Worm (Caenorhabditis elegans) whole organism, early embryonic: ENCODE results near the gene F01D5.1.
A peak's percentile ranks its signal among the peaks of the same experiment; 100 is the strongest.

ENCODE experiments used
- B0310.2 ChIP-seq: sonication (generic microtip); optimal IDR thresholded peaks from 2 replicates; lab custom pipeline; 2016; ENCODE audit warnings: mild to moderate bottlenecking, missing genetic modification characterization, missing compliant biosample characterization
- F13C5.2 ChIP-seq: sonication (generic microtip); optimal IDR thresholded peaks from 2 replicates; lab custom pipeline; 2017; ENCODE audit warnings: mild to moderate bottlenecking, missing genetic modification characterization, inconsistent platforms, missing compliant biosample characterization
- aly-1 ChIP-seq: sonication (generic microtip); optimal IDR thresholded peaks from 2 replicates; lab custom pipeline; 2016; ENCODE audit warnings: missing genetic modification characterization, missing compliant biosample characterization
- ama-1 ChIP-seq: fragments of 150-350 bp; optimal IDR thresholded peaks from 2 replicates; lab custom pipeline; 2014
- ceh-13 ChIP-seq: fragments of 200-800 bp; sonication (Bioruptor generic); optimal IDR thresholded peaks from 2 replicates; lab custom pipeline; 2018; ENCODE audit warnings: mild to moderate bottlenecking, missing genetic modification characterization, missing compliant biosample characterization
- ceh-36 ChIP-seq: sonication (generic microtip); optimal IDR thresholded peaks from 2 replicates; lab custom pipeline; 2016; ENCODE audit warnings: missing genetic modification characterization, inconsistent platforms, missing compliant biosample characterization
- ets-7 ChIP-seq: sonication (generic microtip); optimal IDR thresholded peaks from 2 replicates; lab custom pipeline; 2016; ENCODE audit warnings: missing genotype, missing genetic modification characterization, missing compliant biosample characterization
- flt-1 ChIP-seq: fragments of 200-800 bp; sonication (Bioruptor generic); IDR thresholded peaks from 2 replicates; pipeline ENCODE4 v1.3.6; 2022; ENCODE audit warnings: missing genetic modification characterization, missing compliant biosample characterization
- hmbx-1 ChIP-seq: sonication (generic microtip); optimal IDR thresholded peaks from 2 replicates; lab custom pipeline; 2016; ENCODE audit warnings: mild to moderate bottlenecking, missing genetic modification characterization, missing compliant biosample characterization
- hmg-4 ChIP-seq: fragments of 200-800 bp; sonication (Bioruptor generic); optimal IDR thresholded peaks from 2 replicates; lab custom pipeline; 2018; ENCODE audit warnings: mild to moderate bottlenecking, missing genetic modification characterization, missing compliant biosample characterization
- scrt-1 ChIP-seq: fragments of 200-800 bp; sonication (Bioruptor generic); IDR thresholded peaks from 2 replicates; pipeline ENCODE4 v1.3.6; 2022; ENCODE audit warnings: missing genetic modification characterization, missing compliant biosample characterization
- tbx-11 ChIP-seq: fragments of 200-800 bp; sonication (Bioruptor generic); IDR thresholded peaks from 2 replicates; pipeline ENCODE4 v1.3.6; 2022; ENCODE audit warnings: missing genetic modification characterization, missing compliant biosample characterization

DNA sequence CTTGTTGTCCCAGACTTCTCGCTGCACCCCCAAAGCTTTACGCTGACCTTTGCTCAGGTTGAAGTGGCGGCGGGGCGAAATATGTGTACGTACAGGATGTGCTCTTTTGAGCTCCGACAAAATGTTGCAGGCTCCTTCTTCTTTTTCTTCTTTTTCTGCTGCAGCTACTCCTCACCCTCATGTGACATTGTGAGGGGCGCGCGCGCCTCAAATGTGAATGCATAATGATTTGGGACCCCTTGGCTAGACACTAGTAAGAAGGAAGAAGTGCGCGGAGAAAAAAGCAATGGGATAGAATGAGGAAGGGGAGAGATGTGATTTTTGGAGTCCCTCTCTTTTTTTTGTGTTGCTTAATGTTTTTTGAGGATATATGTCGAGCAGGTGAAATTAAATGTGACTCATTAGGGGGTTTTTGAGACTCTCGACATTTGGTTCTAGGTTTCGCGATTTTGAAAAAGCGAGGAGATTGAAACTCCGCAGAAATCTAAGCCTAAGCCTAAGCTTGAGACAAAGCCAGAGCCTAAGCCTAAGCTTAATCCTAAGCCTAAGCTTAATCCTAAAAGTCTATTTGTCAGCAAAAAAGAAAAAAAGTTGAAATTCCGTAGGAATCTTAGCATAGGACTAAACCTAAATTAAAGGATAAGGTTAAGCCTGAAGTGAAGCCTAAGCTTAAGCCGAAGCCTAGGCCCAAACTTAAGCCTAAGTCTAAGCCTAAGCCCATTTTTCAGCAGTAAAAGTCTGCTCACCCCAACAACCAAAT is 39.5 kb upstream of the F01D5.1 start:
- TF ChIP-seq hmg-4 (GFP tag; lab: Kevin White, UChicago): no peak
- no peak for TF ChIP-seq tbx-11 (GFP tag; lab: Robert Waterston, UW)
- no peak for TF ChIP-seq flt-1
- TF ChIP-seq hmbx-1 (tag; lab: Kevin White, UChicago): no peak
- TF ChIP-seq ets-7 (tag; lab: Kevin White, UChicago): no peak
- TF ChIP-seq ceh-36 (tag; lab: Kevin White, UChicago): peak; percentile 73
- TF ChIP-seq aly-1 (tag; lab: Kevin White, UChicago): no peak
- no peak for TF ChIP-seq scrt-1 (GFP tag; lab: Robert Waterston, UW)
- TF ChIP-seq ama-1 (lab: Kevin White, UChicago): no peak
- no peak for TF ChIP-seq B0310.2 (tag; lab: Kevin White, UChicago)
- TF ChIP-seq F13C5.2 (tag; lab: Kevin White, UChicago): no peak
- TF ChIP-seq ceh-13 (GFP tag; lab: Kevin White, UChicago): no peak
